Fruit fly (Drosophila melanogaster): ENCODE measurements around the gene Sfp24Bc.

Gene Sfp24Bc

DNA sequence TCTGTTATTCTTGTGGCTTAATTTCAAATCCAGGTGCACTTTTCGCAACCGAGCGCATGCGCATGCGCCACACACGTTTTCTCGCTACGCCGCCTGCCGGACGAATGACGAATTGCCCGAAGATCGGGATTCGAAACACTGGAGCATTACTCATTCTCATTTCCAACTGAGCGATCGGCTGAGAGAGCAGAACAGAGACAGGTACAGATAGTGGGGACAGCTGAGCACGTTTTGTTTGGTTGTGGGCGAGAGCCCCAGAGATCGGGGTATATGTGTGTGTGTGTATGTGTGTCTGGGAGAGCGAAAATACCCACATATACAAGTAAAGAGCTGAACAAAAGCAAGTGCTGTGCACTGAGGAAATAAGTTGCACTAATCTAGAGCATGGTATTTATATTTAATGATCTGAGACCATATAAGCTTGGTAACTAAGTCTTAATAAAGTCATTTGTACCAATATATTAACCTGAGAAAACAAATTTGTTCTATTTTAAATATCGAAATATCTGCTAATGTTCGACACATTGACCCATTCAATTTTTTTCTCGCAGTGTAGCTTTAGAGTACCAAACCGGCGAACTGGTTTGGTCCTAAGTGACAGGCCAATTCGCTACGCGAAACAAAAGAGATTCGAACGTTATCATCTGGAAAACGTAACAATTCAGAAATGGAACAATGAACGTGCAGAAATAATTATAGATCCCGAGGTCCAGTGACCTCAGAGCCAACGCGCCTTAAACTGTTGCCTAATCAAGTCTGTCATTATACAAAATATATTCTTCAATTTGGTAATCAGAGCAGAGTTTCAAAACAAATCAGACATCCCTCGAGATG is 38.1 kb downstream of the Sfp24Bc start (continued):
- peak; percentile 96 for TF ChIP-seq en (GFP tag; optimal IDR thresholded peaks at IDR 0.05)
- peak; percentile 99 for TF ChIP-seq CG17359 (tag; optimal IDR thresholded peaks at IDR 0.05)
- TF ChIP-seq cad (GFP tag; optimal IDR thresholded peaks at IDR 0.05): no peak
- peak; percentile 94 for TF ChIP-seq CG12659 (GFP tag; optimal IDR thresholded peaks at IDR 0.05)
- peak; percentile 96 for TF ChIP-seq lmd (GFP tag; IDR thresholded peaks at IDR 0.05)
- 0 out of 2 replicates have a peak, but pooled peaks have one; percentile 11 for TF ChIP-seq CG13287 (GFP tag; IDR thresholded peaks at IDR 0.05; ENCODE audit: partially characterized antibody)
- TF ChIP-seq CG15073 (GFP tag; optimal IDR thresholded peaks at IDR 0.05): peak; percentile 60
- peak in 1 of 3 experiments; percentile 99 for TF ChIP-seq lola (GFP tag; optimal IDR thresholded peaks at IDR 0.05)
- TF ChIP-seq CG5245 (GFP tag; optimal IDR thresholded peaks at IDR 0.05): peak; percentile 75
- TF ChIP-seq pb (GFP tag; optimal IDR thresholded peaks at IDR 0.05): peak; percentile 87
- TF ChIP-seq NC2β (GFP tag; optimal IDR thresholded peaks at IDR 0.05): peak; percentile 93
- TF ChIP-seq Gug (GFP tag; IDR thresholded peaks at IDR 0.05): peak; percentile 95
- peak; percentile 93 to 95 for TF ChIP-seq dpn (GFP tag; optimal IDR thresholded peaks at IDR 0.05)
- TF ChIP-seq Doc2 (GFP tag; IDR thresholded peaks at IDR 0.05): peak; percentile 91
- TF ChIP-seq Neu2 (GFP tag; optimal IDR thresholded peaks at IDR 0.05; ENCODE audit: borderline replicate concordance): peak; percentile 85
- peak; percentile 96 for TF ChIP-seq esg (GFP tag; conservative IDR thresholded peaks at IDR 0.05)
- peak; percentile 97 for TF ChIP-seq gem (tag; optimal IDR thresholded peaks at IDR 0.05)
- no peak for TF ChIP-seq sc (optimal IDR thresholded peaks at IDR 0.05)
- TF ChIP-seq sc (GFP tag; optimal IDR thresholded peaks at IDR 0.05): peak; percentile 84
- peak; percentile 68 for TF ChIP-seq CG42726 (GFP tag; IDR thresholded peaks at IDR 0.05; ENCODE audit: partially characterized antibody)
- peak; percentile 87 for TF ChIP-seq Hand (GFP tag; optimal IDR thresholded peaks at IDR 0.05)
- TF ChIP-seq Hmr (GFP tag; optimal IDR thresholded peaks at IDR 0.05): peak; percentile 93
- TF ChIP-seq CG3163 (GFP tag; optimal IDR thresholded peaks at IDR 0.05): peak; percentile 82
- TF ChIP-seq kah (GFP tag; optimal IDR thresholded peaks at IDR 0.05): peak; percentile 95
- peak; percentile 94 for TF ChIP-seq D19B (GFP tag; optimal IDR thresholded peaks at IDR 0.05)
- TF ChIP-seq Rx (GFP tag; IDR thresholded peaks at IDR 0.05): peak; percentile 97
- TF ChIP-seq Atf6 (GFP tag; IDR thresholded peaks at IDR 0.05): peak; percentile 98
- no peak for TF ChIP-seq lov (optimal IDR thresholded peaks at IDR 0.05)
- peak; percentile 96 for TF ChIP-seq lov (GFP tag; IDR thresholded peaks at IDR 0.05)
- TF ChIP-seq hb (GFP tag; IDR thresholded peaks at IDR 0.05; ENCODE audit: partially characterized antibody): no peak
- TF ChIP-seq CG16779 (GFP tag; IDR thresholded peaks at IDR 0.05): peak; percentile 95
- TF ChIP-seq CG34224 (GFP tag; IDR thresholded peaks at IDR 0.05; ENCODE audit: partially characterized antibody): no peak
- peak; percentile 91 for TF ChIP-seq CG6654 (GFP tag; optimal IDR thresholded peaks at IDR 0.05)
- peak; percentile 85 for TF ChIP-seq CG11560 (tag; IDR thresholded peaks at IDR 0.05)
- peak; percentile 78 for TF ChIP-seq ham (GFP tag; IDR thresholded peaks at IDR 0.05)
- peak; percentile 94 for TF ChIP-seq CG31365 (tag; optimal IDR thresholded peaks at IDR 0.05)
- TF ChIP-seq sens (GFP tag): peak; percentile 100
- TF ChIP-seq CG10543 (GFP tag; optimal IDR thresholded peaks at IDR 0.05): peak; percentile 93
- TF ChIP-seq Nf-YB (GFP tag; optimal IDR thresholded peaks at IDR 0.05): peak; percentile 81
- peak; percentile 91 for TF ChIP-seq Sox102F (GFP tag; optimal IDR thresholded peaks at IDR 0.05)
- TF ChIP-seq CG12391 (tag; optimal IDR thresholded peaks at IDR 0.05): peak; percentile 95
- TF ChIP-seq HmgZ (tag; optimal IDR thresholded peaks at IDR 0.05): peak; percentile 95
- TF ChIP-seq ac (GFP tag; optimal IDR thresholded peaks at IDR 0.05): peak; percentile 88
- TF ChIP-seq crc (GFP tag; optimal IDR thresholded peaks at IDR 0.05): peak; percentile 96
- peak; percentile 95 for TF ChIP-seq dan (GFP tag; IDR thresholded peaks at IDR 0.05)
- peak; percentile 91 for TF ChIP-seq Atf-2 (GFP tag; optimal IDR thresholded peaks at IDR 0.05)
- peak; percentile 99 for TF ChIP-seq HHEX (GFP tag; optimal IDR thresholded peaks at IDR 0.05)
- peak; percentile 94 for TF ChIP-seq GATAe (GFP tag; conservative IDR thresholded peaks at IDR 0.05)
- peak; percentile 97 for TF ChIP-seq ci (GFP tag; IDR thresholded peaks at IDR 0.05)
